Fruit fly (Drosophila melanogaster): ENCODE data around the gene PGRP-LD.

PGRP-LD gene

DNA sequence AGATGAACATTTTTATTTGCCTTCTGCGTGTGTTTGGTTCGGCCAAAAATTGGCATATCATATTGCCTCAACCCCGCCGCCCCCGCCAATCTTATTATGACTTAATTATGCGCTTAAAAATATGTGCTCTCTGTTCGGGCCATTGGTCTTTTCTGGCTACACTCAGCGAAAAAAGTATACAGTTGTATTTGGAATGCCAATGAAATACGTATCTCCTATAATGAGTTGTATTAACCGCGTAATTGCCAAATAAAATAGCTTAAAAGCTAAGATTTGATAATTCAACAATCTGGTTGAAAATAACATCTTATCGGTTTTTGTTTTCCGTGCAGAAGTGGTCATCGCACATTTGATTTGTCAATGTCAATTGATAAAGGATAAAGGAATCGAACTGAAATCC lies 40.2 kb downstream of the PGRP-LD start (continued):
- TF ChIP-seq unpg (GFP tag; optimal IDR thresholded peaks at IDR 0.05) = peak; percentile 7
- no peak for TF ChIP-seq chn (GFP tag; optimal IDR thresholded peaks at IDR 0.05)
- TF ChIP-seq CG9932 (GFP tag; IDR thresholded peaks at IDR 0.05) = peak; percentile 30; the same call in 1 of the 2 replicates
- peak; percentile 29 for TF ChIP-seq CG3281 (GFP tag; optimal IDR thresholded peaks at IDR 0.05)
- TF ChIP-seq CG34376 (GFP tag; optimal IDR thresholded peaks at IDR 0.05) = no peak
- no peak for TF ChIP-seq NC2β (GFP tag; optimal IDR thresholded peaks at IDR 0.05)
- TF ChIP-seq CG11696 (GFP tag; IDR thresholded peaks at IDR 0.05) = 0 out of 2 replicates have a peak, but pooled peaks have one; percentile 23
- no peak for TF ChIP-seq usp (GFP tag; optimal IDR thresholded peaks at IDR 0.05)
- no peak for TF ChIP-seq CG4404 (GFP tag; IDR thresholded peaks at IDR 0.05)
- TF ChIP-seq CG4424 (GFP tag; optimal IDR thresholded peaks at IDR 0.05) = no peak
- no peak for TF ChIP-seq tin (GFP tag; optimal IDR thresholded peaks at IDR 0.05)
- no peak for TF ChIP-seq Stat92E (GFP tag; optimal IDR thresholded peaks at IDR 0.05)
- TF ChIP-seq CG14860 (GFP tag; IDR thresholded peaks at IDR 0.05; ENCODE audit: partially characterized antibody) = no peak
- TF ChIP-seq emc (GFP tag; optimal IDR thresholded peaks at IDR 0.05) = no peak
- TF ChIP-seq crp (GFP tag; optimal IDR thresholded peaks at IDR 0.05) = no peak
- no peak for TF ChIP-seq CG12236 (GFP tag; optimal IDR thresholded peaks at IDR 0.05)
- no peak for TF ChIP-seq C15 (GFP tag; IDR thresholded peaks at IDR 0.05)
- no peak for TF ChIP-seq CG18764 (GFP tag; optimal IDR thresholded peaks at IDR 0.05)
- no peak for TF ChIP-seq Mes4 (GFP tag; optimal IDR thresholded peaks at IDR 0.05)
- TF ChIP-seq lab (GFP tag; optimal IDR thresholded peaks at IDR 0.05) = no peak
- no peak for TF ChIP-seq cato (GFP tag; optimal IDR thresholded peaks at IDR 0.05; ENCODE audit: borderline replicate concordance)
- TF ChIP-seq ewg (GFP tag; optimal IDR thresholded peaks at IDR 0.05) = no peak
- TF ChIP-seq nmo (GFP tag; optimal IDR thresholded peaks at IDR 0.05) = peak; percentile 10
- TF ChIP-seq CG8478 (optimal IDR thresholded peaks at IDR 0.05) = no peak
- TF ChIP-seq kah (GFP tag; optimal IDR thresholded peaks at IDR 0.05) = no peak
- no peak for TF ChIP-seq fd64A (GFP tag; optimal IDR thresholded peaks at IDR 0.05)
- no peak for TF ChIP-seq CG14667 (GFP tag; IDR thresholded peaks at IDR 0.05)
- no peak for TF ChIP-seq E2f2 (GFP tag; IDR thresholded peaks at IDR 0.05)
- TF ChIP-seq CG15514 (GFP tag; optimal IDR thresholded peaks at IDR 0.05) = peak; percentile 18
- no peak for TF ChIP-seq slp2 (GFP tag; optimal IDR thresholded peaks at IDR 0.05)
- no peak for TF ChIP-seq jumu (GFP tag; optimal IDR thresholded peaks at IDR 0.05)
- TF ChIP-seq ac (GFP tag; optimal IDR thresholded peaks at IDR 0.05) = no peak
- no peak for TF ChIP-seq CG11695 (GFP tag; IDR thresholded peaks at IDR 0.05)
- TF ChIP-seq CG8290 (GFP tag; optimal IDR thresholded peaks at IDR 0.05) = no peak
- TF ChIP-seq CG8290 (tag; optimal IDR thresholded peaks at IDR 0.05) = peak in 1 of 2 experiments; percentile 40
- no peak for TF ChIP-seq CG9215 (GFP tag; IDR thresholded peaks at IDR 0.05)
- TF ChIP-seq CG11398 (GFP tag; optimal IDR thresholded peaks at IDR 0.05) = no peak
- no peak for TF ChIP-seq Dek (tag; optimal IDR thresholded peaks at IDR 0.05)
- TF ChIP-seq pros (GFP tag; optimal IDR thresholded peaks at IDR 0.05) = no peak
- no peak for TF ChIP-seq CG5245 (GFP tag; optimal IDR thresholded peaks at IDR 0.05)
- TF ChIP-seq hth (optimal IDR thresholded peaks at IDR 0.05) = no peak
- no peak for TF ChIP-seq CkIIα-i1 (GFP tag; IDR thresholded peaks at IDR 0.05)
- no peak for TF ChIP-seq sr (GFP tag; IDR thresholded peaks at IDR 0.05)
- TF ChIP-seq CG11085 (GFP tag; IDR thresholded peaks at IDR 0.05) = no peak
- TF ChIP-seq CG4282 (GFP tag; optimal IDR thresholded peaks at IDR 0.05) = no peak
- TF ChIP-seq CG32772 (GFP tag; IDR thresholded peaks at IDR 0.05) = no peak
- TF ChIP-seq Hsf (GFP tag; optimal IDR thresholded peaks at IDR 0.05) = no peak
- TF ChIP-seq CG42726 (GFP tag; IDR thresholded peaks at IDR 0.05; ENCODE audit: partially characterized antibody) = no peak
- TF ChIP-seq Deaf1 (tag; optimal IDR thresholded peaks at IDR 0.05) = no peak
- no peak for TF ChIP-seq CG17361 (GFP tag; IDR thresholded peaks at IDR 0.05)
- no peak for TF ChIP-seq knrl (GFP tag; IDR thresholded peaks at IDR 0.05; ENCODE audit: partially characterized antibody)
- no peak for TF ChIP-seq cwo (GFP tag; optimal IDR thresholded peaks at IDR 0.05)
- no peak for TF ChIP-seq Atf6 (GFP tag; IDR thresholded peaks at IDR 0.05)
